Fruit fly (Drosophila melanogaster) whole organism, prepupa: Measurements from ENCODE around the gene sqz.

Source experiments
- CG10631 ChIP-seq: fragments of 200-800 bp; sonication (Bioruptor generic); optimal IDR thresholded peaks from 2 replicates; lab custom pipeline; 2016; ENCODE audit warnings: missing biosample characterization, missing genetic modification characterization
- CG11294 ChIP-seq: fragments of 200-800 bp; sonication (Bioruptor generic); IDR thresholded peaks from 2 replicates; pipeline ENCODE4 v1.3.6; 2022; ENCODE audit warnings: missing biosample characterization, missing genetic modification characterization
- CG11902 ChIP-seq: fragments of 200-800 bp; sonication (Bioruptor generic); optimal IDR thresholded peaks from 3 replicates; lab custom pipeline; 2016; ENCODE audit warnings: missing biosample characterization, missing genetic modification characterization
- CG15336 ChIP-seq: fragments of 200-800 bp; sonication (Bioruptor generic); IDR thresholded peaks from 2 replicates; pipeline ENCODE4 v1.3.6; 2022; ENCODE audit warnings: missing biosample characterization, missing genetic modification characterization
- CG1621 ChIP-seq: fragments of 200-800 bp; sonication (Bioruptor generic); optimal IDR thresholded peaks from 3 replicates; lab custom pipeline; 2018; ENCODE audit warnings: missing biosample characterization, mild to moderate bottlenecking, missing genetic modification characterization
- CG16779 ChIP-seq: fragments of 200-800 bp; sonication (Bioruptor generic); optimal IDR thresholded peaks from 3 replicates; lab custom pipeline; 2017; ENCODE audit warnings: missing biosample characterization, mild to moderate bottlenecking, missing genetic modification characterization
- CG3032 ChIP-seq: fragments of 200-800 bp; optimal IDR thresholded peaks from 2 replicates; lab custom pipeline; 2019; ENCODE audit warnings: missing biosample characterization, mild to moderate bottlenecking, missing genetic modification characterization, moderate library complexity
- CG31627 ChIP-seq: fragments of 200-800 bp; sonication (Bioruptor generic); optimal IDR thresholded peaks from 3 replicates; lab custom pipeline; 2016; ENCODE audit warnings: missing biosample characterization, missing genetic modification characterization
- CG32006 ChIP-seq: fragments of 200-800 bp; sonication (Bioruptor generic); optimal IDR thresholded peaks from 3 replicates; lab custom pipeline; 2017; ENCODE audit warnings: missing biosample characterization, mild to moderate bottlenecking, missing genetic modification characterization
- CG34406 ChIP-seq: fragments of 200-800 bp; sonication (Bioruptor generic); optimal IDR thresholded peaks from 3 replicates; lab custom pipeline; 2016; ENCODE audit warnings: missing biosample characterization, missing genetic modification characterization
- CG3919 ChIP-seq: fragments of 200-800 bp; sonication (Bioruptor generic); optimal IDR thresholded peaks from 3 replicates; lab custom pipeline; 2016; ENCODE audit warnings: missing biosample characterization, missing genetic modification characterization
- CG4318 ChIP-seq: fragments of 200-800 bp; sonication (Bioruptor generic); optimal IDR thresholded peaks from 3 replicates; lab custom pipeline; 2017; ENCODE audit warnings: missing biosample characterization, mild to moderate bottlenecking, missing genetic modification characterization
- CG6163 ChIP-seq: fragments of 200-800 bp; sonication (Bioruptor generic); IDR thresholded peaks from 3 replicates; pipeline ENCODE4 v1.3.6; 2022; ENCODE audit warnings: missing biosample characterization, missing genetic modification characterization
- CG6792 ChIP-seq: fragments of 200-800 bp; sonication (Bioruptor generic); optimal IDR thresholded peaks from 3 replicates; lab custom pipeline; 2016; ENCODE audit warnings: missing biosample characterization, missing genetic modification characterization
- CG6854 ChIP-seq: fragments of 200-800 bp; sonication (Bioruptor generic); optimal IDR thresholded peaks from 2 replicates; lab custom pipeline; 2017; ENCODE audit warnings: missing biosample characterization, mild to moderate bottlenecking, missing genetic modification characterization
- CG7368 ChIP-seq: fragments of 200-800 bp; sonication (Bioruptor generic); optimal IDR thresholded peaks from 3 replicates; lab custom pipeline; 2016; ENCODE audit warnings: missing biosample characterization, missing genetic modification characterization
- CG8119 ChIP-seq: fragments of 200-800 bp; sonication (Bioruptor generic); IDR thresholded peaks from 3 replicates; pipeline ENCODE4 v1.3.6; 2022; ENCODE audit warnings: missing biosample characterization, missing genetic modification characterization
- CG9139 ChIP-seq: fragments of 200-800 bp; sonication (Bioruptor generic); optimal IDR thresholded peaks from 3 replicates; lab custom pipeline; 2017; ENCODE audit warnings: missing biosample characterization, mild to moderate bottlenecking, missing genetic modification characterization
- Eip75B ChIP-seq: fragments of 200-800 bp; sonication (Bioruptor generic); optimal IDR thresholded peaks from 3 replicates; lab custom pipeline; 2016; ENCODE audit warnings: missing biosample characterization, missing genetic modification characterization
- Eip93F ChIP-seq: fragments of 200-800 bp; sonication (Bioruptor generic); optimal IDR thresholded peaks from 2 replicates; lab custom pipeline; 2016; ENCODE audit warnings: missing biosample characterization, mild to moderate bottlenecking, missing genetic modification characterization
- Ets21C ChIP-seq: fragments of 200-800 bp; sonication (Bioruptor generic); optimal IDR thresholded peaks from 3 replicates; lab custom pipeline; 2016; ENCODE audit warnings: missing biosample characterization, missing genetic modification characterization
- Ets96B ChIP-seq: fragments of 200-800 bp; optimal IDR thresholded peaks from 2 replicates; lab custom pipeline; 2019; ENCODE audit warnings: missing biosample characterization, mild to moderate bottlenecking, missing genetic modification characterization, moderate library complexity
- Gug ChIP-seq: fragments of 200-800 bp; sonication (Bioruptor generic); IDR thresholded peaks from 2 replicates; pipeline ENCODE4 v1.3.6; 2022; ENCODE audit warnings: missing biosample characterization, missing genetic modification characterization
- Hr39 ChIP-seq: fragments of 200-800 bp; sonication (Bioruptor generic); optimal IDR thresholded peaks from 2 replicates; lab custom pipeline; 2016; ENCODE audit warnings: missing biosample characterization, missing genetic modification characterization
- OdsH ChIP-seq: fragments of 200-800 bp; sonication (Bioruptor generic); optimal IDR thresholded peaks from 3 replicates; lab custom pipeline; 2016; ENCODE audit warnings: missing biosample characterization, missing genetic modification characterization
- Smox ChIP-seq: fragments of 200-800 bp; sonication (Bioruptor generic); optimal IDR thresholded peaks from 3 replicates; lab custom pipeline; 2016; ENCODE audit warnings: missing biosample characterization, missing genetic modification characterization
- Sox14 ChIP-seq: fragments of 200-800 bp; sonication (Bioruptor generic); optimal IDR thresholded peaks from 3 replicates; lab custom pipeline; 2016; ENCODE audit warnings: missing biosample characterization, missing genetic modification characterization
- achi ChIP-seq: fragments of 200-800 bp; sonication (Bioruptor generic); optimal IDR thresholded peaks from 3 replicates; lab custom pipeline; 2016; ENCODE audit warnings: missing biosample characterization, missing genetic modification characterization
- acj6 ChIP-seq: fragments of 200-800 bp; sonication (Bioruptor generic); optimal IDR thresholded peaks from 3 replicates; lab custom pipeline; 2016; ENCODE audit warnings: missing biosample characterization, missing genetic modification characterization
- cyc ChIP-seq: fragments of 200-800 bp; sonication (Bioruptor generic); optimal IDR thresholded peaks from 3 replicates; lab custom pipeline; 2016; ENCODE audit warnings: missing biosample characterization, missing genetic modification characterization
- dac ChIP-seq: fragments of 200-800 bp; sonication (Bioruptor generic); optimal IDR thresholded peaks from 2 replicates; lab custom pipeline; 2017; ENCODE audit warnings: missing biosample characterization, mild to moderate bottlenecking, missing genetic modification characterization
- eg ChIP-seq: fragments of 200-800 bp; sonication (Bioruptor generic); IDR thresholded peaks from 3 replicates; pipeline ENCODE4 v1.3.6; 2022; ENCODE audit warnings: missing biosample characterization, missing genetic modification characterization
- esn ChIP-seq: fragments of 200-800 bp; sonication (Bioruptor generic); optimal IDR thresholded peaks from 2 replicates; lab custom pipeline; 2016; ENCODE audit warnings: missing biosample characterization, mild to moderate bottlenecking, missing genetic modification characterization, moderate library complexity
- fd59A ChIP-seq: fragments of 200-800 bp; sonication (Bioruptor generic); optimal IDR thresholded peaks from 2 replicates; lab custom pipeline; 2017; ENCODE audit warnings: missing biosample characterization, mild to moderate bottlenecking, missing genetic modification characterization, missing genetic modification reagents
- fkh ChIP-seq: fragments of 200-800 bp; sonication (Bioruptor generic); optimal IDR thresholded peaks from 3 replicates; lab custom pipeline; 2017; ENCODE audit warnings: missing biosample characterization, mild to moderate bottlenecking, missing genetic modification characterization, moderate library complexity
- lz ChIP-seq: fragments of 200-800 bp; sonication (Bioruptor generic); optimal IDR thresholded peaks from 3 replicates; lab custom pipeline; 2016; ENCODE audit warnings: missing biosample characterization, missing genetic modification characterization
- net ChIP-seq: fragments of 200-800 bp; sonication (Bioruptor generic); optimal IDR thresholded peaks from 3 replicates; lab custom pipeline; 2016; ENCODE audit warnings: missing biosample characterization, missing genetic modification characterization
- pdm3 ChIP-seq: fragments of 200-800 bp; sonication (Bioruptor generic); optimal IDR thresholded peaks from 3 replicates; lab custom pipeline; 2016; ENCODE audit warnings: missing biosample characterization, missing genetic modification characterization
- ss ChIP-seq, 2 experiments: fragments of 200-800 bp; sonication (Bioruptor generic); optimal IDR thresholded peaks; 2 replicates in 1 of 2; 3 replicates in 1 of 2; lab custom pipeline; 2017 to 2018; ENCODE audit warnings: mild to moderate bottlenecking in 2 of 2, missing biosample characterization in 2 of 2, missing genetic modification characterization in 2 of 2, moderate library complexity in 1 of 2
- svp ChIP-seq: fragments of 200-800 bp; sonication (Bioruptor generic); peaks from one replicate; lab custom pipeline; 2016; ENCODE audit warnings: missing biosample characterization, missing genetic modification characterization
- topi ChIP-seq: fragments of 200-800 bp; sonication (Bioruptor generic); optimal IDR thresholded peaks from 3 replicates; lab custom pipeline; 2016; ENCODE audit warnings: missing biosample characterization, missing genetic modification characterization
- vri ChIP-seq: fragments of 200-800 bp; sonication (Bioruptor generic); optimal IDR thresholded peaks from 3 replicates; lab custom pipeline; 2016; ENCODE audit warnings: missing biosample characterization, mild to moderate bottlenecking, missing genetic modification characterization

The sqz gene

DNA sequence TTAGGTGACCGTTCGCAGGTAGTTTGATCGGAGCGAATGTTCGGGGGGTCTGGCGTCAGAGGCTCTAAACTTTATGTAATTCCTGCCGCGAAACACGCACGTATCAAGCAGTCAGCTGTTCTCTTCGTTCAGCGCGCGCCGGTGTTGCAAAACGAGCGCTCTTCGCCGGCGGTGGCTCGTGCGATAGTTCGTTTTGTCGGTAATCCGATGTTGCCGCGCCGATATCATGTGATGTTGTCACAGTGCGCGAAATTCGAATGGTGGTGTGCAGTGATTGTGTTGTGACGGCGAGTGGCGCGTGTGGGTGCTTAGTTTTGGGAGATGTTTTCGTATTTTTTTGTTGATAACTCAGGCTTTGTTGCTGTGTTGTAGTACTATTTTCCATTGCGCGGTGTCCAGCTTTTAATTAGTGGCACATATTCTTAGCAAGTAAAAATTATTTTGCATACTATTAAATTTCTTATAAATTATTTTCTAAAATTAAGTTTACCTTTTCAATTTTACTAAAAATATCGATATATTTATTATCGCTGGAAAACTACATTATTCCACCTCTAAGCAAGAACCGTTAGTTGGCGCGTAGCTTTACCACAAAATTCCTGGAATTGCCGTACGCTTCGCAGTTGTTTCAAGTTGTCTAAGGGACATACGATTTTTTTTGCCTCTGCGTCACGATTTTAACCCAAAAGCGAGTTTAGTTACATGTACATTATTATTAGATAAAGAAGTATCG is 7.2 kb upstream of the sqz start, which contains the start of gene nanos:
nanos (plus strand) TSS at position 569 of the 733 bp plus-strand sequence.
- TF ChIP-seq CG1621 (tag; lab: Kevin White, UChicago) (peak; percentile 18), CG31627 (GFP tag; lab: Kevin White, UChicago) (peak; percentile 59), fkh (GFP tag; lab: Kevin White, UChicago) (no peak), net (GFP tag; lab: Kevin White, UChicago) (peak; percentile 17), CG3919 (GFP tag; lab: Kevin White, UChicago) (peak; percentile 58), Ets96B (no peak), CG4318 (GFP tag; lab: Kevin White, UChicago) (no peak), eg (GFP tag; lab: Robert Waterston, UW) (peak; percentile 33; the same call in 1 of the 3 replicates), OdsH (peak; percentile 27), Sox14 (peak; percentile 52), achi (GFP tag; lab: Kevin White, UChicago) (peak; percentile 12), CG16779 (tag; lab: Kevin White, UChicago) (no peak), Smox (GFP tag; lab: Kevin White, UChicago) (peak; percentile 1), CG10631 (GFP tag; lab: Kevin White, UChicago) (peak; percentile 56), CG6163 (GFP tag; lab: Robert Waterston, UW) (peak; percentile 72; the same call in 2 of the 3 replicates), CG11902 (GFP tag; lab: Kevin White, UChicago) (peak; percentile 39), pdm3 (GFP tag; lab: Kevin White, UChicago) (peak; percentile 28), acj6 (GFP tag; lab: Kevin White, UChicago) (peak; percentile 3), dac (GFP tag; lab: Kevin White, UChicago) (no peak), Ets21C (GFP tag; lab: Kevin White, UChicago) (peak; percentile 29), Eip75B (GFP tag; lab: Kevin White, UChicago) (peak; percentile 21), svp (GFP tag; lab: Kevin White, UChicago) (no peak), CG34406 (GFP tag; lab: Kevin White, UChicago) (no peak), CG3032 (tag; lab: Kevin White, UChicago) (peak; percentile 52), cyc (peak; percentile 64), CG7368 (no peak), CG32006 (GFP tag; lab: Kevin White, UChicago) (peak; percentile 21), Gug (GFP tag; lab: Robert Waterston, UW) (peak; percentile 25; the same call in 1 of the 2 replicates), Hr39 (GFP tag; lab: Kevin White, UChicago) (peak; percentile 46), lz (GFP tag; lab: Kevin White, UChicago) (peak; percentile 68), CG9139 (no peak), CG6792 (GFP tag; lab: Kevin White, UChicago) (peak; percentile 11), CG6854 (no peak), ss (GFP tag; optimal IDR thresholded peaks at IDR 0.05; lab: Kevin White, UChicago) (no peak), CG15336 (GFP tag; lab: Robert Waterston, UW) (no peak), topi (GFP tag; lab: Kevin White, UChicago) (peak; percentile 39), CG8119 (GFP tag; lab: Robert Waterston, UW) (no peak; the same call in 2 of the 3 replicates), vri (GFP tag; lab: Kevin White, UChicago) (peak; percentile 73), Eip93F (GFP tag; lab: Kevin White, UChicago) (no peak), esn (GFP tag; lab: Kevin White, UChicago) (peak; percentile 59), CG11294 (no peak), fd59A (GFP tag; lab: Kevin White, UChicago) (no peak)
